Fruit fly (Drosophila melanogaster): ENCODE measurements around the gene AOX2.
A peak's percentile ranks its signal among the peaks of the same experiment; 100 is the strongest.

The AOX2 gene

dm6 chr3R:15542314-15542713, at the start of gene AOX2:
AOX2 (minus strand) TSS chr3R:15542414.
- TF ChIP-seq dmrt93B (GFP tag; optimal IDR thresholded peaks at IDR 0.05) (no peak), sv (GFP tag; optimal IDR thresholded peaks at IDR 0.05) (no peak), Dfd (GFP tag; optimal IDR thresholded peaks at IDR 0.05) (no peak), CG32264 (GFP tag; optimal IDR thresholded peaks at IDR 0.05) (no peak), h (GFP tag; optimal IDR thresholded peaks at IDR 0.05) (no peak), rgr (GFP tag; optimal IDR thresholded peaks at IDR 0.05) (no peak), HLH106 (tag; optimal IDR thresholded peaks at IDR 0.05) (no peak), sage (GFP tag; optimal IDR thresholded peaks at IDR 0.05) (no peak), Hr83 (GFP tag; optimal IDR thresholded peaks at IDR 0.05; ENCODE audit: poor library complexity, severe bottlenecking) (no peak), pan (optimal IDR thresholded peaks at IDR 0.05) (no peak), CG9705 (GFP tag; optimal IDR thresholded peaks at IDR 0.05) (no peak), ey (GFP tag; optimal IDR thresholded peaks at IDR 0.05) (no peak)

DNA sequence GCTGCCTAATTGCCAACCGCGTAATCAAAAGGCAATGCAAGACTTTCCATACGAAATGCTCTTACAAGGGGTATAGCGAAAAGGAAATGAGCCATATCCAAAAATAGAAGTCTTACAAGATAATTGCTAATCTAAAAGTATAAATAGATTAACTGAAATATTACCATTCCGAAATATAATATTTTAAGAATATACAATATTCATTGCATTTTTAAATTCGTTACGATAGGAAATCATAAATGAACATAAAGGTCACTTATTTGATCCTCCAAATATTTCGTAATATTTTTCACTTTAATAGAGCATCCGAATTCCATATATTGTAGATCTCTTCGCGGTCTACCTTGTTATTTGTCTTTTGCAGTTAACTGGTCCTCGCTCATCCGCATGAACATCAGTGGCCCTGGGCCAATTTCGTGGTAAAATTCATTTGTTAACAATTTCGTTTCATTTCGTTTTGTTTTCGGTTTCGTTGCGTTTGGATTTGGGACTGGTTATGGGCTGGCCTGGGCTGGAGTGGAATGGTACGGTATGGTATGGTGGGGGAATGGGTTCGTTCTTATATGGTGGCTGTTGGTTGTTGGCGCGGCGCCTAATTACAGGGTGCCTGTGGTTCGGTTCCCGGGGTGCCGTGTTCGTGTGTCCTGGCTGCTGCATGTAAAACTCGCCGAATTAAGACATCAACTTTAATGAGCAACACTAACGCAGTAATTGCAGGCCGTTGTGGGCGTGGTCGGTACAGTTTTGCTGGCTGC, 46.5 kb upstream of the AOX2 start:
- peak; percentile 21 for TF ChIP-seq brk (GFP tag; optimal IDR thresholded peaks at IDR 0.05)
- peak; percentile 7 for TF ChIP-seq Dfd (GFP tag; optimal IDR thresholded peaks at IDR 0.05)
- no peak for TF ChIP-seq tai (GFP tag; optimal IDR thresholded peaks at IDR 0.05)
- TF ChIP-seq ey (GFP tag; optimal IDR thresholded peaks at IDR 0.05) = peak; percentile 47
- TF ChIP-seq OdsH (GFP tag; optimal IDR thresholded peaks at IDR 0.05) = peak; percentile 76
- TF ChIP-seq Hr78 (GFP tag; optimal IDR thresholded peaks at IDR 0.05) = no peak
- peak; percentile 80 for TF ChIP-seq psq (GFP tag; optimal IDR thresholded peaks at IDR 0.05)
- no peak for TF ChIP-seq Jra (GFP tag; optimal IDR thresholded peaks at IDR 0.05)
- no peak for TF ChIP-seq pan (optimal IDR thresholded peaks at IDR 0.05)
- no peak for TF ChIP-seq Abd-B (GFP tag; optimal IDR thresholded peaks at IDR 0.05)
- TF ChIP-seq dl (GFP tag; optimal IDR thresholded peaks at IDR 0.05; ENCODE audit: insufficient read depth in 1 of 2, partially characterized antibody in 2 of 2) = no peak
- peak; percentile 22 for TF ChIP-seq CG9705 (GFP tag; optimal IDR thresholded peaks at IDR 0.05)
- peak; percentile 64 for TF ChIP-seq rgr (GFP tag; optimal IDR thresholded peaks at IDR 0.05)
- TF ChIP-seq CrebA (GFP tag; optimal IDR thresholded peaks at IDR 0.05; ENCODE audit: borderline replicate concordance) = no peak
- TF ChIP-seq Hnf4 (GFP tag; optimal IDR thresholded peaks at IDR 0.05) = peak; percentile 6
- peak; percentile 59 for TF ChIP-seq dmrt93B (GFP tag; optimal IDR thresholded peaks at IDR 0.05)
- peak; percentile 40 for TF ChIP-seq br (GFP tag; optimal IDR thresholded peaks at IDR 0.05)
- peak in 1 of 2 experiments; percentile 68 for TF ChIP-seq foxo (GFP tag; optimal IDR thresholded peaks at IDR 0.05)
- peak; percentile 71 for TF ChIP-seq h (GFP tag; optimal IDR thresholded peaks at IDR 0.05)
- TF ChIP-seq Dif (GFP tag; optimal IDR thresholded peaks at IDR 0.05; ENCODE audit: partially characterized antibody) = no peak
- TF ChIP-seq usp (GFP tag; optimal IDR thresholded peaks at IDR 0.05) = no peak
- no peak for TF ChIP-seq N (GFP tag; optimal IDR thresholded peaks at IDR 0.05)
- peak; percentile 82 for TF ChIP-seq Sp1 (GFP tag; optimal IDR thresholded peaks at IDR 0.05)
- TF ChIP-seq woc (GFP tag; optimal IDR thresholded peaks at IDR 0.05) = peak; percentile 54
- TF ChIP-seq sv (GFP tag; optimal IDR thresholded peaks at IDR 0.05) = no peak
- peak; percentile 70 for TF ChIP-seq fru (GFP tag; optimal IDR thresholded peaks at IDR 0.05)
- TF ChIP-seq HLH106 (tag; optimal IDR thresholded peaks at IDR 0.05) = peak; percentile 88

- no peak for TF ChIP-seq foxo (GFP tag; optimal IDR thresholded peaks at IDR 0.05)
- TF ChIP-seq dmrt93B (GFP tag; optimal IDR thresholded peaks at IDR 0.05) = no peak
- no peak for TF ChIP-seq GATAd (GFP tag; optimal IDR thresholded peaks at IDR 0.05)
- no peak for TF ChIP-seq h (GFP tag; optimal IDR thresholded peaks at IDR 0.05)
- no peak for TF ChIP-seq rgr (GFP tag; optimal IDR thresholded peaks at IDR 0.05)
- no peak for TF ChIP-seq pan (optimal IDR thresholded peaks at IDR 0.05)
- TF ChIP-seq Vsx2 (GFP tag; optimal IDR thresholded peaks at IDR 0.05; ENCODE audit: partially characterized antibody) = no peak
- no peak for TF ChIP-seq brk (GFP tag; optimal IDR thresholded peaks at IDR 0.05)
- TF ChIP-seq Sp1 (GFP tag; optimal IDR thresholded peaks at IDR 0.05) = no peak
- no peak for TF ChIP-seq psq (GFP tag; optimal IDR thresholded peaks at IDR 0.05)
- no peak for TF ChIP-seq HLH106 (tag; optimal IDR thresholded peaks at IDR 0.05)
- no peak for TF ChIP-seq OdsH (GFP tag; optimal IDR thresholded peaks at IDR 0.05)
These were observed 45.3 kb upstream of the AOX2 start for dm6 chr3R:15587491-15587890.
